Comparison of ENCODE assay signal across 3 worm cellular contexts in genomic region chrX:16208667-16209066, ce11.
TF ChIP-seq lines count a peak whose summit lies in the region.

No protein-coding gene starts in this region.

TF ChIP-seq in whole organism, L4 larva, 104 proteins besides CTCF, POLR2A, EP300 and RAD21:
- TF ChIP-seq dmd-6 (GFP tag; IDR thresholded peaks at IDR 0.05; lab: Robert Waterston, UW) (peak; percentile 14), dmd-8 (GFP tag; IDR thresholded peaks at IDR 0.05; lab: Robert Waterston, UW) (0 out of 2 replicates have a peak, but pooled peaks have one; percentile 4), ztf-7 (tag; optimal IDR thresholded peaks at IDR 0.05; lab: Kevin White, UChicago) (no peak), zfp-3 (GFP tag; conservative IDR thresholded peaks at IDR 0.05; lab: Robert Waterston, UW) (no peak), lin-38 (GFP tag; IDR thresholded peaks at IDR 0.05; lab: Robert Waterston, UW) (peak; percentile 37), lim-7 (GFP tag; IDR thresholded peaks at IDR 0.05; lab: Robert Waterston, UW) (peak; percentile 70; the same call in 1 of the 2 replicates), egl-43 (GFP tag; IDR thresholded peaks at IDR 0.05; lab: Robert Waterston, UW) (0 out of 2 replicates have a peak, but pooled peaks have one; percentile 55), pha-4 (GFP tag; IDR thresholded peaks at IDR 0.05; lab: Robert Waterston, UW) (peak; percentile 39; the same call in 1 of the 2 replicates), pha-4 (tag; optimal IDR thresholded peaks at IDR 0.05; lab: Kevin White, UChicago) (no peak), mes-2 (tag; optimal IDR thresholded peaks at IDR 0.05; lab: Kevin White, UChicago; ENCODE audit: poor library complexity, severe bottlenecking) (peak; percentile 22), nhr-102 (tag; optimal IDR thresholded peaks at IDR 0.05; lab: Kevin White, UChicago) (no peak), snpc-1.2 (GFP tag; IDR thresholded peaks at IDR 0.05; lab: Robert Waterston, UW) (peak; percentile 47; the same call in 1 of the 2 replicates), pqm-1 (tag; optimal IDR thresholded peaks at IDR 0.05; lab: Kevin White, UChicago) (no peak), nhr-41 (GFP tag; IDR thresholded peaks at IDR 0.05; lab: Robert Waterston, UW) (peak; percentile 41; the same call in 1 of the 2 replicates), daf-16 (GFP tag; optimal IDR thresholded peaks at IDR 0.05; lab: Kevin White, UChicago) (no peak), daf-16 (tag; optimal IDR thresholded peaks at IDR 0.05; lab: Kevin White, UChicago) (peak; percentile 8)

TF ChIP-seq in whole organism, early embryonic, 17 proteins besides CTCF, POLR2A, EP300 and RAD21:
- TF ChIP-seq sea-1 (GFP tag; conservative IDR thresholded peaks at IDR 0.05; lab: Robert Waterston, UW) (0 out of 2 replicates have a peak, but pooled peaks have one; percentile 17), pes-1 (GFP tag; IDR thresholded peaks at IDR 0.05; lab: Robert Waterston, UW) (peak; percentile 42; the same call in 1 of the 2 replicates), B0310.2 (tag; optimal IDR thresholded peaks at IDR 0.05; lab: Kevin White, UChicago) (no peak), scrt-1 (GFP tag; IDR thresholded peaks at IDR 0.05; lab: Robert Waterston, UW) (0 out of 2 replicates have a peak, but pooled peaks have one; percentile 21)

TF ChIP-seq in whole organism, young adult, 124 proteins besides CTCF, POLR2A, EP300 and RAD21:
- TF ChIP-seq ama-1 (optimal IDR thresholded peaks at IDR 0.05; lab: Kevin White, UChicago) (no peak), ama-1 (GFP tag; optimal IDR thresholded peaks at IDR 0.05; lab: Kevin White, UChicago) (peak in 1 of 2 experiments; percentile 31), ztf-18 (tag; optimal IDR thresholded peaks at IDR 0.05; lab: Kevin White, UChicago) (no peak), B0019.2 (GFP tag; conservative IDR thresholded peaks at IDR 0.05; lab: Robert Waterston, UW) (no peak), lin-26 (GFP tag; IDR thresholded peaks at IDR 0.05; lab: Robert Waterston, UW) (peak; percentile 69), ceh-58 (GFP tag; IDR thresholded peaks at IDR 0.05; lab: Robert Waterston, UW) (no peak), pbrm-1 (GFP tag; IDR thresholded peaks at IDR 0.05; lab: Robert Waterston, UW) (0 out of 2 replicates have a peak, but pooled peaks have one; percentile 32), ztf-25 (GFP tag; IDR thresholded peaks at IDR 0.05; lab: Robert Waterston, UW) (no peak), bed-1 (GFP tag; IDR thresholded peaks at IDR 0.05; lab: Robert Waterston, UW) (no peak), tbx-9 (tag; optimal IDR thresholded peaks at IDR 0.05; lab: Kevin White, UChicago; ENCODE audit: borderline replicate concordance) (no peak), hlh-26 (GFP tag; conservative IDR thresholded peaks at IDR 0.05; lab: Robert Waterston, UW) (no peak), snpc-4 (GFP tag; optimal IDR thresholded peaks at IDR 0.05; lab: Kevin White, UChicago) (peak; percentile 6), snpc-4 (tag; optimal IDR thresholded peaks at IDR 0.05; lab: Kevin White, UChicago) (peak in 1 of 4 experiments; percentile 16), let-526 (GFP tag; IDR thresholded peaks at IDR 0.05; lab: Robert Waterston, UW) (no peak), hmg-1.2 (GFP tag; IDR thresholded peaks at IDR 0.05; lab: Robert Waterston, UW) (peak; percentile 32), D2030.7 (GFP tag; IDR thresholded peaks at IDR 0.05; lab: Robert Waterston, UW) (peak; percentile 34; the same call in 1 of the 2 replicates), ZK185.1 (tag; optimal IDR thresholded peaks at IDR 0.05; lab: Kevin White, UChicago; ENCODE audit: poor library complexity, severe bottlenecking) (peak; percentile 40), rpc-1 (optimal IDR thresholded peaks at IDR 0.05; lab: Kevin White, UChicago) (peak; percentile 59), rpc-1 (tag; optimal IDR thresholded peaks at IDR 0.05; lab: Kevin White, UChicago) (peak; percentile 72), repo-1 (tag; optimal IDR thresholded peaks at IDR 0.05; lab: Kevin White, UChicago) (no peak), Y79H2A.3 (GFP tag; conservative IDR thresholded peaks at IDR 0.05; lab: Robert Waterston, UW) (no peak), F57C9.4 (tag; optimal IDR thresholded peaks at IDR 0.05; lab: Kevin White, UChicago) (no peak), tbp1 (GFP tag; optimal IDR thresholded peaks at IDR 0.05; lab: Kevin White, UChicago) (peak; percentile 87), somi-1 (GFP tag; optimal IDR thresholded peaks at IDR 0.05; lab: Kevin White, UChicago) (no peak), attf-3 (GFP tag; conservative IDR thresholded peaks at IDR 0.05; lab: Robert Waterston, UW) (no peak), him-1 (tag; optimal IDR thresholded peaks at IDR 0.05; lab: Kevin White, UChicago) (peak; percentile 34), efl-1 (GFP tag; optimal IDR thresholded peaks at IDR 0.05; lab: Kevin White, UChicago) (no peak), rcor-1 (GFP tag; IDR thresholded peaks at IDR 0.05; lab: Robert Waterston, UW) (0 out of 2 replicates have a peak, but pooled peaks have one; percentile 15), K11D2.4 (GFP tag; IDR thresholded peaks at IDR 0.05; lab: Robert Waterston, UW) (no peak), B0261.1 (tag; optimal IDR thresholded peaks at IDR 0.05; lab: Kevin White, UChicago) (peak; percentile 59)
